Fruit fly (Drosophila melanogaster) whole organism, embryonic: ENCODE results near the gene bol.

Experiments
- Atf6 ChIP-seq: fragments of 200-800 bp; sonication (Bioruptor generic); IDR thresholded peaks from 2 replicates; pipeline ENCODE4 v1.3.6; 2022; ENCODE audit warnings: missing biosample characterization, missing genetic modification characterization
- CG1024 ChIP-seq: fragments of 200-800 bp; sonication (Bioruptor generic); IDR thresholded peaks from 2 replicates; pipeline ENCODE4 v1.3.6; 2022; ENCODE audit warnings: missing biosample characterization, missing genetic modification characterization
- CG11504 ChIP-seq: fragments of 200-800 bp; sonication (Bioruptor generic); optimal IDR thresholded peaks from 3 replicates; lab custom pipeline; 2019; ENCODE audit warnings: missing biosample characterization, mild to moderate bottlenecking, missing genetic modification characterization, moderate library complexity
- CG14014 ChIP-seq: fragments of 200-800 bp; sonication (Bioruptor generic); IDR thresholded peaks from 2 replicates; pipeline ENCODE4 v1.3.6; 2022; ENCODE audit warnings: missing biosample characterization, missing genetic modification characterization
- CG14965 ChIP-seq: fragments of 200-800 bp; sonication (Bioruptor generic); optimal IDR thresholded peaks from 2 replicates; lab custom pipeline; 2016; ENCODE audit warnings: missing biosample characterization, missing genetic modification characterization, borderline replicate concordance
- CG1603 ChIP-seq: fragments of 200-800 bp; sonication (Bioruptor generic); optimal IDR thresholded peaks from 2 replicates; lab custom pipeline; 2019; ENCODE audit warnings: missing biosample characterization, mild to moderate bottlenecking, missing genetic modification characterization, moderate library complexity
- CG16815 ChIP-seq: fragments of 200-800 bp; sonication (Bioruptor generic); optimal IDR thresholded peaks from 3 replicates; lab custom pipeline; 2017; ENCODE audit warnings: missing biosample characterization, mild to moderate bottlenecking, missing genetic modification characterization
- CG17328 ChIP-seq: fragments of 200-800 bp; sonication (Bioruptor generic); IDR thresholded peaks from 2 replicates; pipeline ENCODE4 v1.3.6; 2022; ENCODE audit warnings: missing biosample characterization, missing genetic modification characterization
- CG32772 ChIP-seq: fragments of 200-800 bp; sonication (Bioruptor generic); IDR thresholded peaks from 2 replicates; pipeline ENCODE4 v1.3.6; 2022; ENCODE audit warnings: missing biosample characterization, missing genetic modification characterization
- CG33213 ChIP-seq: fragments of 200-800 bp; sonication (Bioruptor generic); optimal IDR thresholded peaks from 3 replicates; lab custom pipeline; 2016; ENCODE audit warnings: missing biosample characterization, missing genetic modification characterization
- CG34376 ChIP-seq: fragments of 200-800 bp; sonication (Bioruptor generic); optimal IDR thresholded peaks from 2 replicates; lab custom pipeline; 2018; ENCODE audit warnings: missing biosample characterization, mild to moderate bottlenecking, missing genetic modification characterization
- CG3995 ChIP-seq: fragments of 200-800 bp; sonication (Bioruptor generic); optimal IDR thresholded peaks from 3 replicates; lab custom pipeline; 2016; ENCODE audit warnings: missing biosample characterization, missing genetic modification characterization
- CG6813 ChIP-seq: fragments of 200-800 bp; sonication (Bioruptor generic); optimal IDR thresholded peaks from 2 replicates; lab custom pipeline; 2017; ENCODE audit warnings: missing biosample characterization, missing genetic modification characterization, mild to moderate bottlenecking, moderate library complexity, missing genetic modification reagents
- CG7357 ChIP-seq: fragments of 200-800 bp; sonication (Bioruptor generic); IDR thresholded peaks from 3 replicates; pipeline ENCODE4 v1.3.6; 2022; ENCODE audit warnings: missing biosample characterization, missing genetic modification characterization
- CG7786 ChIP-seq: fragments of 200-800 bp; sonication (Bioruptor generic); optimal IDR thresholded peaks from 2 replicates; lab custom pipeline; 2016; ENCODE audit warnings: missing biosample characterization, missing genetic modification characterization
- CG9932 ChIP-seq: fragments of 200-800 bp; sonication (Bioruptor generic); IDR thresholded peaks from 2 replicates; pipeline ENCODE4 v1.3.6; 2022; ENCODE audit warnings: missing biosample characterization, missing genetic modification characterization
- Deaf1 ChIP-seq: fragments of 200-800 bp; optimal IDR thresholded peaks from 3 replicates; lab custom pipeline; 2019; ENCODE audit warnings: missing biosample characterization, mild to moderate bottlenecking, missing genetic modification characterization, moderate library complexity
- Dfd ChIP-seq, 2 experiments: fragments of >200 bp; optimal IDR thresholded peaks; 2 replicates each; lab custom pipeline; 2017; ENCODE audit warnings: missing biosample characterization in 2 of 2, missing genetic modification characterization in 2 of 2
- Dll ChIP-seq: fragments of 200-800 bp; sonication (Bioruptor generic); IDR thresholded peaks from 4 replicates; pipeline ENCODE4 v1.3.6; 2022; ENCODE audit warnings: missing biosample characterization, missing genetic modification characterization; ENCODE audit not compliant: partially characterized antibody
- E2f1 ChIP-seq: fragments of 200-800 bp; sonication (Bioruptor generic); IDR thresholded peaks from 2 replicates; pipeline ENCODE4 v1.3.6; 2022; ENCODE audit warnings: missing biosample characterization, missing genetic modification characterization
- HmgD ChIP-seq: fragments of 200-800 bp; sonication (Bioruptor generic); optimal IDR thresholded peaks from 3 replicates; lab custom pipeline; 2016; ENCODE audit warnings: missing biosample characterization, missing genetic modification characterization
- Hr39 ChIP-seq: fragments of >200 bp; optimal IDR thresholded peaks from 2 replicates; lab custom pipeline; 2017
- Mes4 ChIP-seq: fragments of 200-800 bp; sonication (Bioruptor generic); optimal IDR thresholded peaks from 2 replicates; lab custom pipeline; 2016; ENCODE audit warnings: missing biosample characterization, missing genetic modification characterization
- Poxn ChIP-seq: fragments of 200-800 bp; sonication (Bioruptor generic); IDR thresholded peaks from 2 replicates; pipeline ENCODE4 v1.3.6; 2022; ENCODE audit warnings: missing biosample characterization, missing genetic modification characterization
- Rx ChIP-seq: fragments of 200-800 bp; sonication (Bioruptor generic); IDR thresholded peaks from 2 replicates; pipeline ENCODE4 v1.3.6; 2022; ENCODE audit warnings: missing biosample characterization, missing genetic modification characterization
- Xrp1 ChIP-seq: fragments of 200-800 bp; sonication (Bioruptor generic); IDR thresholded peaks from 2 replicates; pipeline ENCODE4 v1.3.6; 2022; ENCODE audit warnings: missing biosample characterization, missing genetic modification characterization
- cad ChIP-seq: fragments of >200 bp; optimal IDR thresholded peaks from 2 replicates; lab custom pipeline; 2017; ENCODE audit warnings: missing biosample characterization, missing genetic modification characterization
- cas ChIP-seq: fragments of 200-800 bp; sonication (Bioruptor generic); IDR thresholded peaks from 2 replicates; pipeline ENCODE4 v1.3.6; 2022; ENCODE audit warnings: missing biosample characterization, missing genetic modification characterization
- cg ChIP-seq: fragments of 200-800 bp; sonication (Bioruptor generic); optimal IDR thresholded peaks from 3 replicates; lab custom pipeline; 2019; ENCODE audit warnings: missing biosample characterization, mild to moderate bottlenecking, missing genetic modification characterization, moderate library complexity
- ci ChIP-seq: fragments of 200-800 bp; sonication (Bioruptor generic); IDR thresholded peaks from 3 replicates; pipeline ENCODE4 v1.3.6; 2022; ENCODE audit warnings: missing biosample characterization, missing genetic modification characterization
- crc ChIP-seq: fragments of 200-800 bp; sonication (Bioruptor generic); optimal IDR thresholded peaks from 2 replicates; lab custom pipeline; 2016; ENCODE audit warnings: missing biosample characterization, missing genetic modification characterization
- dm ChIP-seq: fragments of 200-800 bp; sonication (Bioruptor generic); optimal IDR thresholded peaks from 3 replicates; lab custom pipeline; 2016; ENCODE audit warnings: missing biosample characterization, missing genetic modification characterization
- dmrt11E ChIP-seq: fragments of 200-800 bp; sonication (Bioruptor generic); optimal IDR thresholded peaks from 3 replicates; lab custom pipeline; 2018; ENCODE audit warnings: missing biosample characterization, mild to moderate bottlenecking, missing genetic modification characterization, moderate library complexity
- en ChIP-seq: fragments of 200-800 bp; sonication (Bioruptor generic); optimal IDR thresholded peaks from 2 replicates; lab custom pipeline; 2016; ENCODE audit warnings: missing biosample characterization, missing genetic modification characterization
- exex ChIP-seq: fragments of 200-800 bp; sonication (Bioruptor generic); optimal IDR thresholded peaks from 4 replicates; lab custom pipeline; 2018; ENCODE audit warnings: missing biosample characterization, mild to moderate bottlenecking, missing genetic modification characterization, moderate library complexity
- fd102C ChIP-seq: fragments of 200-800 bp; sonication (Bioruptor generic); optimal IDR thresholded peaks from 2 replicates; lab custom pipeline; 2018; ENCODE audit warnings: missing biosample characterization, mild to moderate bottlenecking, missing genetic modification characterization, moderate library complexity
- her ChIP-seq: fragments of 200-800 bp; sonication (Bioruptor generic); optimal IDR thresholded peaks from 2 replicates; lab custom pipeline; 2016; ENCODE audit warnings: missing biosample characterization, missing genetic modification characterization
- kah ChIP-seq: fragments of 200-800 bp; sonication (Bioruptor generic); optimal IDR thresholded peaks from 2 replicates; lab custom pipeline; 2018; ENCODE audit warnings: missing biosample characterization, mild to moderate bottlenecking, missing genetic modification characterization
- kay ChIP-seq: fragments of 200-800 bp; sonication (Bioruptor generic); optimal IDR thresholded peaks from 2 replicates; lab custom pipeline; 2016; ENCODE audit warnings: missing biosample characterization, missing genetic modification characterization
- knrl ChIP-seq: fragments of 200-800 bp; sonication (Bioruptor generic); IDR thresholded peaks from 3 replicates; pipeline ENCODE4 v1.3.6; 2022; ENCODE audit warnings: missing biosample characterization, missing genetic modification characterization; ENCODE audit not compliant: partially characterized antibody
- pita ChIP-seq: fragments of 200-800 bp; sonication (Bioruptor generic); optimal IDR thresholded peaks from 2 replicates; lab custom pipeline; 2017; ENCODE audit warnings: missing biosample characterization, mild to moderate bottlenecking, missing genetic modification characterization
- pros ChIP-seq: fragments of 200-800 bp; sonication (Bioruptor generic); optimal IDR thresholded peaks from 3 replicates; lab custom pipeline; 2019; ENCODE audit warnings: missing biosample characterization, mild to moderate bottlenecking, missing genetic modification characterization, moderate library complexity
- sim ChIP-seq: fragments of 200-800 bp; sonication (Bioruptor generic); IDR thresholded peaks from 2 replicates; pipeline ENCODE4 v1.3.6; 2022; ENCODE audit warnings: missing biosample characterization, missing genetic modification characterization
- sug ChIP-seq: fragments of 200-800 bp; optimal IDR thresholded peaks from 2 replicates; lab custom pipeline; 2019; ENCODE audit warnings: missing biosample characterization, mild to moderate bottlenecking, missing genetic modification characterization, moderate library complexity
- tgo ChIP-seq: fragments of 200-800 bp; sonication (Bioruptor generic); IDR thresholded peaks from 3 replicates; pipeline ENCODE4 v1.3.6; 2022; ENCODE audit warnings: missing biosample characterization, missing genetic modification characterization
- tna ChIP-seq: fragments of 200-800 bp; sonication (Bioruptor generic); IDR thresholded peaks from 2 replicates; pipeline ENCODE4 v1.3.6; 2022; ENCODE audit warnings: missing biosample characterization, missing genetic modification characterization; ENCODE audit not compliant: partially characterized antibody
- tx ChIP-seq: fragments of 200-800 bp; sonication (Bioruptor generic); optimal IDR thresholded peaks from 2 replicates; lab custom pipeline; 2016; ENCODE audit warnings: missing biosample characterization, missing genetic modification characterization
- wek ChIP-seq: fragments of 200-800 bp; sonication (Bioruptor generic); optimal IDR thresholded peaks from 3 replicates; lab custom pipeline; 2018; ENCODE audit warnings: missing biosample characterization, mild to moderate bottlenecking, missing genetic modification characterization, moderate library complexity
- zfh1 ChIP-seq: fragments of 200-800 bp; sonication (Bioruptor generic); IDR thresholded peaks from 3 replicates; pipeline ENCODE4 v1.3.6; 2022; ENCODE audit warnings: missing biosample characterization, missing genetic modification characterization

The bol gene

DNA sequence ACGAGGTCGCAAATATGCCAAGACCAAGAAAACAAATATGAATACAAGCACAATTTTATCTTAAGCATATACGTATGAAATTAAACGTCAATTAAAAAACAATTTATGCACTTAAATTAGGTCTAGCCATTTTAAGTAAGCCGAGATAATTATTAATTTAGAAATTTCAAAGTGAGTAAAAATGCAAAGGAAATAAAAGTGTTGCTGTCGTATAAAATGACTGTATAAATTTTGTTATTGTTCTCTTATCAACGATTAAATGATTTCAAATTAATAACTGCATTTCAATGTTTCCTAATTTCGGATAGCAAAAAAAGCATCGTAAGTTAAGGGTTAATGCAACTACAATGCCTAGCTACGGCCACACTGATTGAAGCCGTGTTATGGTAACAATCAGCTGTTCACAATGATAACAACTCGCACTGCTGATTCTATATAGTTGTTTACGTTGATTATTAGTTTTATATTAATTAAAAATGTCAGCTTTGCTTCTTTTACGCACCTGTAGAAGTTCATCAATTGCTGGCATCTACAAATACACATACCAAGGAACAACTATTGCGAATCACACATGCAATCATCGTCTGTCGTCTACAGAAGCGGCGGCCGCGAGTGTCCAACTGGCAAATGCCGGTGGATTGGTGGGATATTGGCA, 61.3 kb downstream of the bol start, which contains the start of the genes CG4911 and CG4942 (continued):
- peak; percentile 69 for TF ChIP-seq Atf6 (GFP tag; lab: Robert Waterston, UW)
- TF ChIP-seq CG11504 (tag; lab: Kevin White, UChicago), result peak; percentile 75
- peak; percentile 3 for TF ChIP-seq CG34376
- TF ChIP-seq wek (GFP tag; lab: Kevin White, UChicago), result no peak
- peak; percentile 76 for TF ChIP-seq tx (GFP tag; lab: Kevin White, UChicago)
- 0 out of 3 replicates have a peak, but pooled peaks have one; percentile 38 for TF ChIP-seq knrl (GFP tag; lab: Robert Waterston, UW)
- TF ChIP-seq pita (GFP tag; lab: Kevin White, UChicago), result no peak
- TF ChIP-seq en, result no peak
- TF ChIP-seq Hr39 (lab: Kevin White, UChicago), result no peak
- TF ChIP-seq dmrt11E, result peak; percentile 74
- peak; percentile 18 for TF ChIP-seq dm (GFP tag; lab: Kevin White, UChicago)

DNA sequence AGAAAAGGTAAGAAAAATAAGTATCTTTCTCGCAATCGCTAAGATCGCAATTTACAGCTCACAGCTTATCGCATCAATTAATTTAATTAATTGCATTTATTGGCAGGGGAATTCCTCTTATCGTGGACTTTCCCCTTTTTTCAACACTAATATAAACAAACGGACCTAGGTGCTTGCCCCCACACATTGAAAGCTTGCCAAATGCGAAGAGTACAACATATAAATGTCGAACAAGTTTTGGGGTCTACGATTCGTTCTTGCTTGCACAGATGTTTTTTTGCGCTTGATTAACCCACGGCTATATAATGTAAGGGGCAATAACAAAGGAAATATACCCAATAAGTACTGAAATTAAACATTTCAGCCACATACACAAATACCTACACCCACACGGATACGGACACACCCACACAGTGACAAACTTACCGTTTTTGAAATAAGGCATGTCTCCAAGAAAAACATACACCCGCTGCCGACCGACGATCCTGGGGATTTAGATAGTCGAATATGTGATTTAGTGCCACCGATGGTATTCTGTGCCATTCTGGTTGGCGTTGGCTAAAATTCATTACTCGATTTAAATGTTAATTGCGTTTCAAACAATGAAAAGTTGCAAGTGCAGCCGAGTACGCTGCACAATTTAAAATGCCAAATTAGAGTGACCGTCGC, 62.0 kb downstream of the bol start:
- TF ChIP-seq CG6813 (GFP tag; lab: Kevin White, UChicago) (no peak), Mes4 (GFP tag; lab: Kevin White, UChicago) (no peak), E2f1 (no peak), Dfd (GFP tag; optimal IDR thresholded peaks at IDR 0.05; lab: Kevin White, UChicago) (no peak), CG7357 (GFP tag; lab: Robert Waterston, UW) (no peak), CG14965 (GFP tag; lab: Kevin White, UChicago) (no peak), kah (GFP tag; lab: Kevin White, UChicago) (no peak), Rx (GFP tag; lab: Robert Waterston, UW) (no peak), sug (peak; percentile 4), CG9932 (GFP tag; lab: Robert Waterston, UW) (no peak), Deaf1 (tag; lab: Kevin White, UChicago) (no peak), CG1603 (tag; lab: Kevin White, UChicago) (no peak), CG3995 (GFP tag; lab: Kevin White, UChicago) (no peak), dm (GFP tag; lab: Kevin White, UChicago) (no peak), Xrp1 (GFP tag; lab: Robert Waterston, UW) (no peak), CG7786 (GFP tag; lab: Kevin White, UChicago) (no peak), kay (GFP tag; lab: Kevin White, UChicago) (no peak), sim (GFP tag; lab: Robert Waterston, UW) (no peak), crc (GFP tag; lab: Kevin White, UChicago) (no peak), CG33213 (GFP tag; lab: Kevin White, UChicago) (no peak), CG32772 (GFP tag; lab: Robert Waterston, UW) (no peak), Dll (GFP tag; lab: Robert Waterston, UW) (0 out of 4 replicates have a peak, but pooled peaks have one; percentile 17), cg (GFP tag; lab: Kevin White, UChicago) (peak; percentile 92), zfh1 (no peak), CG17328 (GFP tag; lab: Robert Waterston, UW) (no peak), CG16815 (GFP tag; lab: Kevin White, UChicago) (no peak), CG14014 (GFP tag; lab: Robert Waterston, UW) (no peak), fd102C (no peak), exex (tag; lab: Kevin White, UChicago) (peak; percentile 35), her (GFP tag; lab: Kevin White, UChicago) (no peak), tgo (no peak), CG1024 (no peak), tna (GFP tag; lab: Robert Waterston, UW) (no peak), ci (no peak), HmgD (no peak), cas (no peak), pros (GFP tag; lab: Kevin White, UChicago) (no peak), cad (no peak), Poxn (GFP tag; lab: Robert Waterston, UW) (no peak)
